Fruit fly (Drosophila melanogaster) whole organism, embryonic: Measurements from ENCODE around the gene CG14232.

Experiments
- BEAF-32 ChIP-seq: fragments of 200-800 bp; sonication (Bioruptor generic); optimal IDR thresholded peaks from 3 replicates; lab custom pipeline; 2017; ENCODE audit warnings: missing biosample characterization, missing genetic modification characterization, mild to moderate bottlenecking, moderate library complexity, missing genetic modification reagents
- CG10959 ChIP-seq: fragments of 200-800 bp; sonication (Bioruptor generic); IDR thresholded peaks from 2 replicates; pipeline ENCODE4 v1.3.6; 2022; ENCODE audit warnings: missing biosample characterization, missing genetic modification characterization
- CG12659 ChIP-seq: fragments of 200-800 bp; sonication (Bioruptor generic); optimal IDR thresholded peaks from 3 replicates; lab custom pipeline; 2017; ENCODE audit warnings: mild to moderate bottlenecking, missing biosample characterization, missing genetic modification reagents, missing genetic modification characterization
- CG13424 ChIP-seq: fragments of 200-800 bp; sonication (Bioruptor generic); optimal IDR thresholded peaks from 2 replicates; lab custom pipeline; 2019; ENCODE audit warnings: missing biosample characterization, mild to moderate bottlenecking, missing genetic modification characterization, moderate library complexity
- CG13624 ChIP-seq: fragments of 200-800 bp; sonication (Bioruptor generic); optimal IDR thresholded peaks from 2 replicates; lab custom pipeline; 2016; ENCODE audit warnings: missing biosample characterization, missing genetic modification characterization
- CG15269 ChIP-seq: fragments of 200-800 bp; sonication (Bioruptor generic); optimal IDR thresholded peaks from 2 replicates; lab custom pipeline; 2018; ENCODE audit warnings: missing biosample characterization, mild to moderate bottlenecking, missing genetic modification characterization, moderate library complexity
- CG15514 ChIP-seq: fragments of 200-800 bp; sonication (Bioruptor generic); optimal IDR thresholded peaks from 3 replicates; lab custom pipeline; 2017; ENCODE audit warnings: missing biosample characterization, missing genetic modification characterization, mild to moderate bottlenecking, moderate library complexity, missing genetic modification reagents
- CG1602 ChIP-seq: fragments of 200-800 bp; sonication (Bioruptor generic); optimal IDR thresholded peaks from 3 replicates; lab custom pipeline; 2016; ENCODE audit warnings: missing biosample characterization, missing genetic modification characterization
- CG17186 ChIP-seq: fragments of 200-800 bp; sonication (Bioruptor generic); optimal IDR thresholded peaks from 3 replicates; lab custom pipeline; 2017; ENCODE audit warnings: missing biosample characterization, missing genetic modification reagents, missing genetic modification characterization
- CG17829 ChIP-seq: fragments of 200-800 bp; optimal IDR thresholded peaks from 2 replicates; lab custom pipeline; 2019; ENCODE audit warnings: missing biosample characterization, mild to moderate bottlenecking, missing genetic modification characterization, moderate library complexity
- CG18599 ChIP-seq: fragments of 200-800 bp; sonication (Bioruptor generic); optimal IDR thresholded peaks from 3 replicates; lab custom pipeline; 2017; ENCODE audit warnings: missing biosample characterization, missing genetic modification characterization, mild to moderate bottlenecking, moderate library complexity, missing genetic modification reagents
- CG18764 ChIP-seq: fragments of 200-800 bp; sonication (Bioruptor generic); optimal IDR thresholded peaks from 3 replicates; lab custom pipeline; 2016; ENCODE audit warnings: missing biosample characterization, missing genetic modification characterization
- CG2120 ChIP-seq: fragments of 200-800 bp; sonication (Bioruptor generic); optimal IDR thresholded peaks from 3 replicates; lab custom pipeline; 2016; ENCODE audit warnings: missing biosample characterization, missing genetic modification characterization
- CG30020 ChIP-seq: fragments of 200-800 bp; optimal IDR thresholded peaks from 2 replicates; lab custom pipeline; 2019; ENCODE audit warnings: missing biosample characterization, mild to moderate bottlenecking, missing genetic modification characterization, moderate library complexity
- CG31388 ChIP-seq: fragments of 200-800 bp; sonication (Bioruptor generic); optimal IDR thresholded peaks from 2 replicates; lab custom pipeline; 2016; ENCODE audit warnings: missing biosample characterization, missing genetic modification characterization
- CG33557 ChIP-seq: fragments of 200-800 bp; sonication (Bioruptor generic); optimal IDR thresholded peaks from 2 replicates; lab custom pipeline; 2019; ENCODE audit warnings: missing biosample characterization, mild to moderate bottlenecking, missing genetic modification characterization, moderate library complexity
- CG42726 ChIP-seq: fragments of 200-800 bp; sonication (Bioruptor generic); IDR thresholded peaks from 2 replicates; pipeline ENCODE4 v1.3.6; 2022; ENCODE audit warnings: missing biosample characterization, missing genetic modification characterization; ENCODE audit not compliant: partially characterized antibody
- CG4617 ChIP-seq: fragments of 200-800 bp; sonication (Bioruptor generic); optimal IDR thresholded peaks from 3 replicates; lab custom pipeline; 2016; ENCODE audit warnings: missing biosample characterization, missing genetic modification characterization, borderline replicate concordance
- CG6175 ChIP-seq: fragments of 200-800 bp; sonication (Bioruptor generic); IDR thresholded peaks from 3 replicates; pipeline ENCODE4 v1.3.6; 2022; ENCODE audit warnings: missing biosample characterization, missing genetic modification characterization
- CG7839 ChIP-seq: fragments of 200-800 bp; sonication (Bioruptor generic); optimal IDR thresholded peaks from 3 replicates; lab custom pipeline; 2018; ENCODE audit warnings: missing biosample characterization, mild to moderate bottlenecking, missing genetic modification characterization, moderate library complexity
- CG8765 ChIP-seq: fragments of 200-800 bp; sonication (Bioruptor generic); IDR thresholded peaks from 2 replicates; pipeline ENCODE4 v1.3.6; 2022; ENCODE audit warnings: missing biosample characterization, missing genetic modification characterization
- Dp ChIP-seq: fragments of 200-800 bp; sonication (Bioruptor generic); optimal IDR thresholded peaks from 2 replicates; lab custom pipeline; 2018; ENCODE audit warnings: missing biosample characterization, mild to moderate bottlenecking, missing genetic modification characterization, moderate library complexity
- Drgx ChIP-seq: fragments of 200-800 bp; sonication (Bioruptor generic); IDR thresholded peaks from 2 replicates; pipeline ENCODE4 v1.3.6; 2022; ENCODE audit warnings: missing biosample characterization, missing genetic modification characterization
- Elba2 ChIP-seq: fragments of 200-800 bp; sonication (Bioruptor generic); optimal IDR thresholded peaks from 3 replicates; lab custom pipeline; 2016; ENCODE audit warnings: missing biosample characterization, missing genetic modification characterization
- Ets65A ChIP-seq: fragments of 200-800 bp; sonication (Bioruptor generic); peaks from one replicate; lab custom pipeline; 2016; ENCODE audit warnings: missing biosample characterization, missing genetic modification characterization
- Gug ChIP-seq: fragments of 200-800 bp; sonication (Bioruptor generic); IDR thresholded peaks from 4 replicates; pipeline ENCODE4 v1.3.6; 2022; ENCODE audit warnings: missing biosample characterization, missing genetic modification characterization
- H15 ChIP-seq: fragments of 200-800 bp; sonication (Bioruptor generic); IDR thresholded peaks from 3 replicates; pipeline ENCODE4 v1.3.6; 2022; ENCODE audit warnings: missing biosample characterization, missing genetic modification characterization
- HLH54F ChIP-seq: fragments of 200-800 bp; sonication (Bioruptor generic); optimal IDR thresholded peaks from 3 replicates; lab custom pipeline; 2016; ENCODE audit warnings: missing biosample characterization, missing genetic modification characterization
- Kr ChIP-seq: fragments of 200-800 bp; sonication (Bioruptor generic); optimal IDR thresholded peaks from 2 replicates; lab custom pipeline; 2017; ENCODE audit warnings: missing biosample characterization, mild to moderate bottlenecking, missing genetic modification characterization
- MBD-R2 ChIP-seq: fragments of 200-800 bp; sonication (Bioruptor generic); IDR thresholded peaks from 2 replicates; pipeline ENCODE4 v1.3.6; 2022; ENCODE audit warnings: missing biosample characterization, missing genetic modification characterization
- Nf-YA ChIP-seq: fragments of 200-800 bp; sonication (Bioruptor generic); IDR thresholded peaks from 2 replicates; pipeline ENCODE4 v1.3.6; 2022; ENCODE audit warnings: missing biosample characterization, missing genetic modification characterization
- PHDP ChIP-seq: fragments of 200-800 bp; sonication (Bioruptor generic); optimal IDR thresholded peaks from 3 replicates; lab custom pipeline; 2018; ENCODE audit warnings: missing biosample characterization, mild to moderate bottlenecking, missing genetic modification characterization, moderate library complexity
- Poxn ChIP-seq: fragments of 200-800 bp; sonication (Bioruptor generic); IDR thresholded peaks from 2 replicates; pipeline ENCODE4 v1.3.6; 2022; ENCODE audit warnings: missing biosample characterization, missing genetic modification characterization
- Scr ChIP-seq: fragments of 200-800 bp; sonication (Bioruptor generic); IDR thresholded peaks from 2 replicates; pipeline ENCODE4 v1.3.6; 2022; ENCODE audit warnings: missing biosample characterization, missing genetic modification characterization; ENCODE audit not compliant: partially characterized antibody
- al ChIP-seq: fragments of 200-800 bp; sonication (Bioruptor generic); IDR thresholded peaks from 2 replicates; pipeline ENCODE4 v1.3.6; 2022; ENCODE audit warnings: missing biosample characterization, missing genetic modification characterization
- ap ChIP-seq: fragments of 200-800 bp; sonication (Bioruptor generic); IDR thresholded peaks from 2 replicates; pipeline ENCODE4 v1.3.6; 2022; ENCODE audit warnings: missing biosample characterization, missing genetic modification characterization
- danr ChIP-seq: fragments of 200-800 bp; sonication (Bioruptor generic); IDR thresholded peaks from 2 replicates; pipeline ENCODE4 v1.3.6; 2022; ENCODE audit warnings: missing biosample characterization, missing genetic modification characterization
- ftz-f1 ChIP-seq: fragments of 200-800 bp; sonication (Bioruptor generic); optimal IDR thresholded peaks from 2 replicates; lab custom pipeline; 2016; ENCODE audit warnings: missing biosample characterization, missing genetic modification characterization
- gfzf ChIP-seq: fragments of 200-800 bp; sonication (Bioruptor generic); optimal IDR thresholded peaks from 2 replicates; lab custom pipeline; 2016; ENCODE audit warnings: missing biosample characterization, mild to moderate bottlenecking, missing genetic modification characterization, moderate library complexity
- gsb-n ChIP-seq: fragments of 200-800 bp; sonication (Bioruptor generic); optimal IDR thresholded peaks from 3 replicates; lab custom pipeline; 2018; ENCODE audit warnings: missing biosample characterization, mild to moderate bottlenecking, missing genetic modification characterization
- lilli ChIP-seq: fragments of 200-800 bp; sonication (Bioruptor generic); optimal IDR thresholded peaks from 3 replicates; lab custom pipeline; 2016; ENCODE audit warnings: missing biosample characterization, missing genetic modification characterization
- nerfin-1 ChIP-seq: fragments of 200-800 bp; sonication (Bioruptor generic); optimal IDR thresholded peaks from 3 replicates; lab custom pipeline; 2019; ENCODE audit warnings: missing biosample characterization, mild to moderate bottlenecking, missing genetic modification characterization, moderate library complexity
- org-1 ChIP-seq: fragments of 200-800 bp; sonication (Bioruptor generic); optimal IDR thresholded peaks from 2 replicates; lab custom pipeline; 2017; ENCODE audit warnings: missing biosample characterization, missing genetic modification characterization
- pzg ChIP-seq: fragments of 200-800 bp; sonication (Bioruptor generic); optimal IDR thresholded peaks from 3 replicates; lab custom pipeline; 2018; ENCODE audit warnings: missing biosample characterization, mild to moderate bottlenecking, missing genetic modification characterization, moderate library complexity
- row ChIP-seq: fragments of 200-800 bp; sonication (Bioruptor generic); IDR thresholded peaks from 3 replicates; pipeline ENCODE4 v1.3.6; 2022; ENCODE audit warnings: missing biosample characterization, missing genetic modification characterization
- sna ChIP-seq: fragments of 200-800 bp; sonication (Bioruptor generic); IDR thresholded peaks from 2 replicates; pipeline ENCODE4 v1.3.6; 2022; ENCODE audit warnings: missing biosample characterization, missing genetic modification characterization; ENCODE audit not compliant: partially characterized antibody
- sug ChIP-seq: fragments of 200-800 bp; optimal IDR thresholded peaks from 2 replicates; lab custom pipeline; 2019; ENCODE audit warnings: missing biosample characterization, mild to moderate bottlenecking, missing genetic modification characterization, moderate library complexity
- tgo ChIP-seq: fragments of 200-800 bp; sonication (Bioruptor generic); IDR thresholded peaks from 3 replicates; pipeline ENCODE4 v1.3.6; 2022; ENCODE audit warnings: missing biosample characterization, missing genetic modification characterization
- tna ChIP-seq: fragments of 200-800 bp; sonication (Bioruptor generic); IDR thresholded peaks from 2 replicates; pipeline ENCODE4 v1.3.6; 2022; ENCODE audit warnings: missing biosample characterization, missing genetic modification characterization; ENCODE audit not compliant: partially characterized antibody
- tx ChIP-seq: fragments of 200-800 bp; sonication (Bioruptor generic); optimal IDR thresholded peaks from 2 replicates; lab custom pipeline; 2016; ENCODE audit warnings: missing biosample characterization, missing genetic modification characterization
- zfh2 ChIP-seq: fragments of 200-800 bp; sonication (Bioruptor generic); optimal IDR thresholded peaks from 2 replicates; lab custom pipeline; 2016; ENCODE audit warnings: missing biosample characterization, missing genetic modification characterization

CG14232 gene

DNA sequence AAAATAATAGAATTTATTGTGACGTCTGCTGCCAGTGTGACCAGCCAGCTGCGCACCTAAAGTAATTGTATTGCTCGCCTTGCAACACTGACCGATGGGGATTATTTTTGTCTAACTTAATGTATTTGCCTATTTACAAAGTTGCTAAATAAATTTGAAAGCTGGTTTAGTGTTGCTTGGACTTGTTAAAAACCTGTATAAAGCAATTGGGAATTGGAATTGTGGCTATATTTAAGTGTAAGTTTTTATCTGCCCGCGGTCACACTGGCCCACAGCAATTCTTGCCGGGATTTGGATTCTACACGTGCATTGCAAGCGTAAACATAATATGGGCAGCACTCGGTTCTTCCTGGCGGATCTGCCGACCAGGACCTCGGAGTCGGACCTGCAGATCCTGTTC, at the start of gene CG14232, which contains the start of gene CG14230 (continued):
- TF ChIP-seq CG31388 = no peak
- peak; percentile 5 for TF ChIP-seq PHDP (tag; lab: Kevin White, UChicago)
- TF ChIP-seq CG12659 (GFP tag; lab: Kevin White, UChicago) = peak; percentile 51
- TF ChIP-seq H15 (GFP tag; lab: Robert Waterston, UW) = no peak
- TF ChIP-seq gsb-n (tag; lab: Kevin White, UChicago) = no peak
- peak; percentile 21 for TF ChIP-seq CG18764 (GFP tag; lab: Kevin White, UChicago)
- no peak for TF ChIP-seq Nf-YA (GFP tag; lab: Robert Waterston, UW)
- 0 out of 2 replicates have a peak, but pooled peaks have one; percentile 17 for TF ChIP-seq CG8765 (GFP tag; lab: Robert Waterston, UW)
- TF ChIP-seq danr (GFP tag; lab: Robert Waterston, UW) = no peak
- TF ChIP-seq CG7839 (tag; lab: Kevin White, UChicago) = no peak
- peak; percentile 88 for TF ChIP-seq MBD-R2 (GFP tag; lab: Robert Waterston, UW)
- TF ChIP-seq CG33557 (GFP tag; lab: Kevin White, UChicago) = no peak
- TF ChIP-seq lilli (GFP tag; lab: Kevin White, UChicago) = no peak
- TF ChIP-seq CG30020 (tag; lab: Kevin White, UChicago) = peak; percentile 47
- TF ChIP-seq CG6175 (GFP tag; lab: Robert Waterston, UW) = no peak
- no peak for TF ChIP-seq CG17829 (tag; lab: Kevin White, UChicago)
- TF ChIP-seq CG13424 (tag; lab: Kevin White, UChicago) = no peak
- no peak for TF ChIP-seq tna (GFP tag; lab: Robert Waterston, UW)
- peak; percentile 42 for TF ChIP-seq CG17186 (GFP tag; lab: Kevin White, UChicago)
- TF ChIP-seq tx = no peak
- TF ChIP-seq sna = no peak; the same call in 1 of the 2 replicates
- TF ChIP-seq sug = peak; percentile 19
- 0 out of 2 replicates have a peak, but pooled peaks have one; percentile 33 for TF ChIP-seq Scr (GFP tag; lab: Robert Waterston, UW)
- TF ChIP-seq CG4617 (GFP tag; lab: Kevin White, UChicago) = peak; percentile 71
- TF ChIP-seq CG2120 (GFP tag; lab: Kevin White, UChicago) = peak; percentile 42
- TF ChIP-seq zfh2 (GFP tag; lab: Kevin White, UChicago) = peak; percentile 6
- no peak for TF ChIP-seq CG42726 (GFP tag; lab: Robert Waterston, UW)
- TF ChIP-seq ap = no peak
- TF ChIP-seq CG10959 (GFP tag; lab: Robert Waterston, UW) = no peak
- TF ChIP-seq Drgx (GFP tag; lab: Robert Waterston, UW) = no peak
- no peak for TF ChIP-seq CG15269 (tag; lab: Kevin White, UChicago)
- TF ChIP-seq pzg = peak; percentile 70
- peak; percentile 90 for TF ChIP-seq Ets65A (GFP tag; lab: Kevin White, UChicago)
- no peak for TF ChIP-seq Kr (GFP tag; lab: Kevin White, UChicago)
- TF ChIP-seq nerfin-1 (tag; lab: Kevin White, UChicago) = no peak
- TF ChIP-seq row = 0 out of 3 replicates have a peak, but pooled peaks have one; percentile 21
- no peak for TF ChIP-seq CG13624
- TF ChIP-seq tgo = no peak
- peak; percentile 41 for TF ChIP-seq CG15514 (GFP tag; lab: Kevin White, UChicago)
- TF ChIP-seq al (GFP tag; lab: Robert Waterston, UW) = no peak
- TF ChIP-seq Gug (GFP tag; lab: Robert Waterston, UW) = no peak
- peak; percentile 47 for TF ChIP-seq Elba2 (GFP tag; lab: Kevin White, UChicago)
- TF ChIP-seq BEAF-32 (GFP tag; lab: Kevin White, UChicago) = peak; percentile 42
- TF ChIP-seq gfzf (GFP tag; lab: Kevin White, UChicago) = peak; percentile 87
- no peak for TF ChIP-seq org-1 (GFP tag; lab: Kevin White, UChicago)
- no peak for TF ChIP-seq CG1602 (GFP tag; lab: Kevin White, UChicago)
- TF ChIP-seq ftz-f1 (GFP tag; lab: Kevin White, UChicago) = no peak
- no peak for TF ChIP-seq HLH54F (GFP tag; lab: Kevin White, UChicago)
- TF ChIP-seq CG18599 (GFP tag; lab: Kevin White, UChicago) = no peak
- no peak for TF ChIP-seq Poxn (GFP tag; lab: Robert Waterston, UW)
- TF ChIP-seq Dp (GFP tag; lab: Kevin White, UChicago) = peak; percentile 34
